Fruit fly (Drosophila melanogaster) whole organism, prepupa: Measurements from ENCODE around the gene CG11980.
A peak's percentile ranks its signal among the peaks of the same experiment; 100 is the strongest.

ENCODE experiments used
- Blimp-1 ChIP-seq: fragments of 200-800 bp; sonication (Bioruptor generic); optimal IDR thresholded peaks from 3 replicates; lab custom pipeline; 2017; ENCODE audit warnings: missing biosample characterization, missing genetic modification characterization, mild to moderate bottlenecking, moderate library complexity, missing genetic modification reagents
- CG10669 ChIP-seq: fragments of 200-800 bp; sonication (Bioruptor generic); optimal IDR thresholded peaks from 3 replicates; lab custom pipeline; 2018; ENCODE audit warnings: missing biosample characterization, mild to moderate bottlenecking, missing genetic modification characterization, moderate library complexity
- CG11294 ChIP-seq: fragments of 200-800 bp; sonication (Bioruptor generic); IDR thresholded peaks from 2 replicates; pipeline ENCODE4 v1.3.6; 2022; ENCODE audit warnings: missing biosample characterization, missing genetic modification characterization
- CG11762 ChIP-seq: fragments of 200-800 bp; sonication (Bioruptor generic); optimal IDR thresholded peaks from 3 replicates; lab custom pipeline; 2016; ENCODE audit warnings: missing biosample characterization, missing genetic modification characterization; ENCODE audit not compliant: insufficient read depth
- CG15336 ChIP-seq: fragments of 200-800 bp; sonication (Bioruptor generic); IDR thresholded peaks from 2 replicates; pipeline ENCODE4 v1.3.6; 2022; ENCODE audit warnings: missing biosample characterization, missing genetic modification characterization
- CG1621 ChIP-seq: fragments of 200-800 bp; sonication (Bioruptor generic); optimal IDR thresholded peaks from 3 replicates; lab custom pipeline; 2018; ENCODE audit warnings: missing biosample characterization, mild to moderate bottlenecking, missing genetic modification characterization
- CG16779 ChIP-seq: fragments of 200-800 bp; sonication (Bioruptor generic); optimal IDR thresholded peaks from 3 replicates; lab custom pipeline; 2017; ENCODE audit warnings: missing biosample characterization, mild to moderate bottlenecking, missing genetic modification characterization
- CG3032 ChIP-seq: fragments of 200-800 bp; optimal IDR thresholded peaks from 2 replicates; lab custom pipeline; 2019; ENCODE audit warnings: missing biosample characterization, mild to moderate bottlenecking, missing genetic modification characterization, moderate library complexity
- CG34406 ChIP-seq: fragments of 200-800 bp; sonication (Bioruptor generic); optimal IDR thresholded peaks from 3 replicates; lab custom pipeline; 2016; ENCODE audit warnings: missing biosample characterization, missing genetic modification characterization
- CG3919 ChIP-seq: fragments of 200-800 bp; sonication (Bioruptor generic); optimal IDR thresholded peaks from 3 replicates; lab custom pipeline; 2016; ENCODE audit warnings: missing biosample characterization, missing genetic modification characterization
- CG6163 ChIP-seq: fragments of 200-800 bp; sonication (Bioruptor generic); IDR thresholded peaks from 3 replicates; pipeline ENCODE4 v1.3.6; 2022; ENCODE audit warnings: missing biosample characterization, missing genetic modification characterization
- CG6276 ChIP-seq: fragments of 200-800 bp; sonication (Bioruptor generic); optimal IDR thresholded peaks from 2 replicates; lab custom pipeline; 2017; ENCODE audit warnings: missing biosample characterization, mild to moderate bottlenecking, missing genetic modification characterization
- CG8119 ChIP-seq: fragments of 200-800 bp; sonication (Bioruptor generic); IDR thresholded peaks from 3 replicates; pipeline ENCODE4 v1.3.6; 2022; ENCODE audit warnings: missing biosample characterization, missing genetic modification characterization
- CG8319 ChIP-seq: fragments of 200-800 bp; sonication (Bioruptor generic); optimal IDR thresholded peaks from 3 replicates; lab custom pipeline; 2016; ENCODE audit warnings: missing biosample characterization, missing genetic modification characterization
- CG9139 ChIP-seq: fragments of 200-800 bp; sonication (Bioruptor generic); optimal IDR thresholded peaks from 3 replicates; lab custom pipeline; 2017; ENCODE audit warnings: missing biosample characterization, mild to moderate bottlenecking, missing genetic modification characterization
- Eip78C ChIP-seq: fragments of 200-800 bp; sonication (Bioruptor generic); peaks from one replicate; lab custom pipeline; 2016; ENCODE audit warnings: missing biosample characterization, missing genetic modification characterization
- Ets96B ChIP-seq: fragments of 200-800 bp; optimal IDR thresholded peaks from 2 replicates; lab custom pipeline; 2019; ENCODE audit warnings: missing biosample characterization, mild to moderate bottlenecking, missing genetic modification characterization, moderate library complexity
- Gug ChIP-seq: fragments of 200-800 bp; sonication (Bioruptor generic); IDR thresholded peaks from 2 replicates; pipeline ENCODE4 v1.3.6; 2022; ENCODE audit warnings: missing biosample characterization, missing genetic modification characterization
- Hr4 ChIP-seq: fragments of 200-800 bp; sonication (Bioruptor generic); optimal IDR thresholded peaks from 3 replicates; lab custom pipeline; 2016; ENCODE audit warnings: missing biosample characterization, missing genetic modification characterization
- Lpt ChIP-seq: fragments of 200-800 bp; sonication (Bioruptor generic); optimal IDR thresholded peaks from 3 replicates; lab custom pipeline; 2016; ENCODE audit warnings: missing biosample characterization, missing genetic modification characterization
- Met ChIP-seq: fragments of 200-800 bp; sonication (Bioruptor generic); optimal IDR thresholded peaks from 3 replicates; lab custom pipeline; 2016; ENCODE audit warnings: missing biosample characterization, missing genetic modification characterization
- Sox14 ChIP-seq: fragments of 200-800 bp; sonication (Bioruptor generic); optimal IDR thresholded peaks from 3 replicates; lab custom pipeline; 2016; ENCODE audit warnings: missing biosample characterization, missing genetic modification characterization
- achi ChIP-seq: fragments of 200-800 bp; sonication (Bioruptor generic); optimal IDR thresholded peaks from 3 replicates; lab custom pipeline; 2016; ENCODE audit warnings: missing biosample characterization, missing genetic modification characterization
- acj6 ChIP-seq: fragments of 200-800 bp; sonication (Bioruptor generic); optimal IDR thresholded peaks from 3 replicates; lab custom pipeline; 2016; ENCODE audit warnings: missing biosample characterization, missing genetic modification characterization
- cyc ChIP-seq: fragments of 200-800 bp; sonication (Bioruptor generic); optimal IDR thresholded peaks from 3 replicates; lab custom pipeline; 2016; ENCODE audit warnings: missing biosample characterization, missing genetic modification characterization
- dsx ChIP-seq: fragments of 200-800 bp; optimal IDR thresholded peaks from 3 replicates; lab custom pipeline; 2019; ENCODE audit warnings: missing biosample characterization, mild to moderate bottlenecking, missing genetic modification characterization, moderate library complexity; ENCODE audit not compliant: poor library complexity, severe bottlenecking
- eg ChIP-seq: fragments of 200-800 bp; sonication (Bioruptor generic); IDR thresholded peaks from 3 replicates; pipeline ENCODE4 v1.3.6; 2022; ENCODE audit warnings: missing biosample characterization, missing genetic modification characterization
- esn ChIP-seq: fragments of 200-800 bp; sonication (Bioruptor generic); optimal IDR thresholded peaks from 2 replicates; lab custom pipeline; 2016; ENCODE audit warnings: missing biosample characterization, mild to moderate bottlenecking, missing genetic modification characterization, moderate library complexity
- fkh ChIP-seq: fragments of 200-800 bp; sonication (Bioruptor generic); optimal IDR thresholded peaks from 3 replicates; lab custom pipeline; 2017; ENCODE audit warnings: missing biosample characterization, mild to moderate bottlenecking, missing genetic modification characterization, moderate library complexity
- salr ChIP-seq, 2 experiments: fragments of 200-800 bp; sonication (Bioruptor generic); optimal IDR thresholded peaks; 3 replicates each; lab custom pipeline; 2016 to 2018; ENCODE audit warnings: missing biosample characterization in 2 of 2, missing genetic modification characterization in 2 of 2, mild to moderate bottlenecking in 1 of 2
- spab ChIP-seq: fragments of 200-800 bp; sonication (Bioruptor generic); optimal IDR thresholded peaks from 2 replicates; lab custom pipeline; 2017; ENCODE audit warnings: missing biosample characterization, mild to moderate bottlenecking, missing genetic modification characterization, missing genetic modification reagents
- topi ChIP-seq: fragments of 200-800 bp; sonication (Bioruptor generic); optimal IDR thresholded peaks from 3 replicates; lab custom pipeline; 2016; ENCODE audit warnings: missing biosample characterization, missing genetic modification characterization

Gene CG11980

dm6 chr3R:9002542-9002941 lies 1.3 kb upstream of the CG11980 start:
- TF ChIP-seq cyc (GFP tag; lab: Kevin White, UChicago) (no peak), CG10669 (GFP tag; lab: Kevin White, UChicago) (no peak), topi (GFP tag; lab: Kevin White, UChicago) (peak; percentile 1), Blimp-1 (GFP tag; lab: Kevin White, UChicago) (no peak), spab (no peak), fkh (GFP tag; lab: Kevin White, UChicago) (peak; percentile 19), acj6 (GFP tag; lab: Kevin White, UChicago) (no peak), Ets96B (tag; lab: Kevin White, UChicago) (no peak), CG3919 (GFP tag; lab: Kevin White, UChicago) (no peak), CG34406 (GFP tag; lab: Kevin White, UChicago) (no peak), CG11762 (GFP tag; lab: Kevin White, UChicago) (no peak), CG1621 (no peak), Met (GFP tag; lab: Kevin White, UChicago) (no peak), Eip78C (GFP tag; lab: Kevin White, UChicago) (peak; percentile 6), dsx (GFP tag; lab: Kevin White, UChicago) (no peak)

- TF ChIP-seq Sox14 (GFP tag; lab: Kevin White, UChicago), result peak; percentile 13
- no peak for TF ChIP-seq salr (GFP tag; optimal IDR thresholded peaks at IDR 0.05; lab: Kevin White, UChicago)
- no peak for TF ChIP-seq CG11762 (GFP tag; lab: Kevin White, UChicago)
- TF ChIP-seq Eip78C (GFP tag; lab: Kevin White, UChicago), result peak; percentile 64
- TF ChIP-seq eg, result no peak
- no peak for TF ChIP-seq achi
- TF ChIP-seq Gug, result no peak
- TF ChIP-seq CG3032 (tag; lab: Kevin White, UChicago), result no peak
- TF ChIP-seq CG9139 (GFP tag; lab: Kevin White, UChicago), result no peak
- TF ChIP-seq CG1621, result no peak
- peak; percentile 2 for TF ChIP-seq esn (GFP tag; lab: Kevin White, UChicago)
- peak; percentile 86 for TF ChIP-seq fkh (GFP tag; lab: Kevin White, UChicago)
- TF ChIP-seq CG16779 (tag; lab: Kevin White, UChicago), result no peak
- TF ChIP-seq dsx (GFP tag; lab: Kevin White, UChicago), result peak; percentile 53
Measured at dm6 chr3R:9006129-9006528, 2.3 kb downstream of the CG11980 start, which contains the start of the genes Prosbeta3 and Iru. Gene Prosbeta3 (minus strand): TSS chr3R:9006226. Gene Iru (plus strand): TSS chr3R:9006456.

dm6 chr3R:9007258-9007657 lies 3.4 kb downstream of the CG11980 start:
- TF ChIP-seq CG8319 (GFP tag; lab: Kevin White, UChicago) (no peak), CG9139 (GFP tag; lab: Kevin White, UChicago) (no peak), Met (GFP tag; lab: Kevin White, UChicago) (no peak), Hr4 (GFP tag; lab: Kevin White, UChicago) (no peak), CG8119 (GFP tag; lab: Robert Waterston, UW) (no peak), CG6276 (GFP tag; lab: Kevin White, UChicago) (no peak), Ets96B (tag; lab: Kevin White, UChicago) (no peak)

DNA sequence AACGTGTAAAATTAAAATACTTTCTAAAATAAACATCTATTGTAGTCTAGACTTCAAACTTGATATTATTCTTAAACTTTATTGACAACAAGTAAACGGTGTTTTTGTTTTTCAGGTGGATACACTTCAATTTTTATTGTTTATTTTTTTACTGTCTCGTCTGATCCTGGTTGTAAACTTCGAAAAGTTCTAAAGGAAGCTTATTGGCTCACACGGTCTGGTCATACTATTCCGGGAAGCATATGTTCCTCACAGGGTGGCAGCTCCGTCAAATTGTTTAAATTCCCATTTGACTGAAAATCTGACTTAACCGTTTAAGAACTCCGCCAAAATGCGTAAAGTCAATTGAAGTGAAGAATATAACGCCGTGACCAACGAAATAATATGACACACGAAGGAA lies 4.4 kb downstream of the CG11980 start, which contains the start of gene CG11983:
Gene CG11983 (plus strand): TSS at position 120 of the 400 bp plus-strand sequence.
- TF ChIP-seq Sox14 (GFP tag; lab: Kevin White, UChicago) (peak; percentile 47), Eip78C (GFP tag; lab: Kevin White, UChicago) (peak; percentile 60), Lpt (GFP tag; lab: Kevin White, UChicago) (no peak), fkh (GFP tag; lab: Kevin White, UChicago) (peak; percentile 39), CG3032 (tag; lab: Kevin White, UChicago) (peak; percentile 16), CG11294 (GFP tag; lab: Robert Waterston, UW) (no peak), Ets96B (tag; lab: Kevin White, UChicago) (peak; percentile 13), CG6163 (GFP tag; lab: Robert Waterston, UW) (0 out of 3 replicates have a peak, but pooled peaks have one; percentile 23), CG1621 (peak; percentile 67)

dm6 chr3R:9010695-9011094 lies 6.9 kb downstream of the CG11980 start:
- 0 out of 2 replicates have a peak, but pooled peaks have one; percentile 13 for TF ChIP-seq CG15336 (GFP tag; lab: Robert Waterston, UW)
- TF ChIP-seq Blimp-1 (GFP tag; lab: Kevin White, UChicago), result no peak
